Worm (Caenorhabditis elegans) whole organism, late embryonic: ENCODE data around the gene rack-1.

Experiments used
- ama-1 ChIP-seq: fragments of 150-350 bp; optimal IDR thresholded peaks from 2 replicates; lab custom pipeline; 2014
- ceh-14 ChIP-seq: sonication (generic microtip); optimal IDR thresholded peaks from 2 replicates; lab custom pipeline; 2016; ENCODE audit warnings: missing genotype, missing genetic modification characterization, missing compliant biosample characterization
- elt-4 ChIP-seq: sonication (generic microtip); optimal IDR thresholded peaks from 2 replicates; lab custom pipeline; 2016; ENCODE audit warnings: missing genetic modification characterization, missing compliant biosample characterization
- ttx-3 ChIP-seq: sonication (generic microtip); optimal IDR thresholded peaks from 2 replicates; lab custom pipeline; 2016; ENCODE audit warnings: missing genetic modification reagents, missing genetic modification characterization, missing compliant biosample characterization

DNA sequence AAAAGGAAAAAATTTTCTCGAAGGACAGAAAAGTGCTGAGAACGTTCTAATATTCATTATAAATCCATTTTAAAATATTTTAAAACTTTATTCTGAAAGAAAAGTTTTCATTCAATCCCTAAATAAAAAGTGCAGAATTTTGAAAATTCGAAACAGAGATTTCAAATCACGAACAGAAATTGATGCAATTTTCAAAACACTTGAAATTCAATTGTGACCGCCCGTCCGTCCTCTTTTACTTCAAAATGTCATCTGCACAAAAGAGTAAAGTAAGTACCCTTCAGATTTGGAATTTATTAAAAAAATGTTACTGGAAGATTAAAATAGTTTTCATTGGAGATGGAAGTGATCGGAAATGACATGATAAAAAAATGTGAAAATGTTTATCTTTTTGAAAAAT lies 12.0 kb downstream of the rack-1 start:
- TF ChIP-seq ttx-3 (tag; lab: Kevin White, UChicago) = no peak
- TF ChIP-seq ama-1 (lab: Kevin White, UChicago) = no peak
- no peak for TF ChIP-seq ceh-14
- TF ChIP-seq elt-4 (tag; lab: Kevin White, UChicago) = no peak
